Fruit fly (Drosophila melanogaster): Measurements from ENCODE around the gene CG12316.

DNA sequence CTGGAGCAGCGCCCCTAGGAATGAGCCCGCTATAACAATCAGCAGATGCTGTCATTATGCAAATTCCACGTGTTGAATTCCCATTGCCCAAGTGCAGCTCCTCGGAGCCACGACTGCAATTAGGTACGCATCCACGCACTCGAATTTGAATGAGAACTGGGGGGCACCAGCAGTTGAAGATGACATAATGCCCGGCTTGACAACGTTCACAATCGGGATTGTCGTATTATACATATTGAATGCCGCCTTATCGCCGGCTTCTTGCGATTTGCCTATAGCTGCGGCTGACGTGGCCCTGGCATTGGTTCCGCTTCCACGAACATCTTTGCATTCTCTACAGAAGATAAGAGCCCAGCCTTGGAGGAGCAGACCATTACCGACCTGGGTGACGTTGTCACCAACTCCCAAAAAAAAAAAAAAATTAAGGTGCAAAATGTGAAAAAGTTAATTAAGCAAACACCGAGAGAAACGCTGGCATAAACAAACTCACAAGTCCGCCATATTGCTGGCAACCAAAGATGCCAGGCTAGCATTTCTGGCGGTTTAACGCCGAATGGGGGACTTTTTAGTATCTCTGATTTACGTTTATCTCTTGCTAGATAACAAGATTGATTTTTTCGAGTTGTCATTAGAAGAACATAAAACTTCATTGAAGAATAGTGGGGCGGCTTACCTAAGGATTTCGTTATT is 3.7 kb upstream of the CG12316 start:
- TF ChIP-seq lola (GFP tag; optimal IDR thresholded peaks at IDR 0.05), result no peak
- TF ChIP-seq unpg (GFP tag; optimal IDR thresholded peaks at IDR 0.05), result no peak
- TF ChIP-seq z (GFP tag; IDR thresholded peaks at IDR 0.05), result no peak
- TF ChIP-seq CG4404 (GFP tag; IDR thresholded peaks at IDR 0.05), result no peak
- no peak for TF ChIP-seq CG2116 (GFP tag; optimal IDR thresholded peaks at IDR 0.05)
- TF ChIP-seq Taf1 (GFP tag; IDR thresholded peaks at IDR 0.05), result no peak
- TF ChIP-seq CG10654 (GFP tag; optimal IDR thresholded peaks at IDR 0.05), result no peak
- TF ChIP-seq nom (GFP tag; optimal IDR thresholded peaks at IDR 0.05), result no peak
